Worm (Caenorhabditis elegans) whole organism, dauer: ENCODE results near the gene nmy-3.
"Not testable (repeated sequence)": the region's sequence is repeated elsewhere in the genome, so short reads cannot be mapped to it uniquely, and the experiment has no call there.

Source experiments
- unc-62 ChIP-seq: sonication (generic microtip); optimal IDR thresholded peaks from 2 replicates; lab custom pipeline; 2017; ENCODE audit warnings: missing biosample characterization, missing genetic modification reagents, missing genetic modification characterization

Gene nmy-3

ce11 chrIV:9262295-9262694 lies 12.0 kb upstream of the nmy-3 start:
- TF ChIP-seq unc-62 (GFP tag; lab: Kevin White, UChicago): no peak

- no peak for TF ChIP-seq unc-62 (GFP tag; lab: Kevin White, UChicago)
These were observed 10.4 kb upstream of the nmy-3 start, which contains the start of gene flh-1 for ce11 chrIV:9263812-9264320. Gene flh-1, minus strand, starts transcription at chrIV:9264270.

DNA sequence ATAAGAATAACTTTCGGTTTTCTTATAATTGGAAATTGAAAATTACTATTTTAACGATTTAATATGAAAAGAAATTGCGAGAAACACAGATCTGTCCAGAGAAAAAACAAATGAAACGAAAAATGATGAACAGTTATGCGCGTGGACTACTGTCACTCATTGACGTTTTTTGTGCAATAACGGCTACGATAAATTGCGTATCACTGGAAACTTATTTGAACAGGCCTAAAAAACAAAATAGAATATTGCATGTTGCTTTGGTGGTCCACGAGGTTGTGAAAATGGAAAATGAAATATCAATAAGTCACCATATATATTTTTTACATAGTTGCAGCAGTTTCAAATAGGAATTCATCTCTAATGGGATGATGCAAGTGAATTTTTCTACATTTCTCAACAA lies 9.8 kb upstream of the nmy-3 start:
- no peak for TF ChIP-seq unc-62 (GFP tag; lab: Kevin White, UChicago)

DNA sequence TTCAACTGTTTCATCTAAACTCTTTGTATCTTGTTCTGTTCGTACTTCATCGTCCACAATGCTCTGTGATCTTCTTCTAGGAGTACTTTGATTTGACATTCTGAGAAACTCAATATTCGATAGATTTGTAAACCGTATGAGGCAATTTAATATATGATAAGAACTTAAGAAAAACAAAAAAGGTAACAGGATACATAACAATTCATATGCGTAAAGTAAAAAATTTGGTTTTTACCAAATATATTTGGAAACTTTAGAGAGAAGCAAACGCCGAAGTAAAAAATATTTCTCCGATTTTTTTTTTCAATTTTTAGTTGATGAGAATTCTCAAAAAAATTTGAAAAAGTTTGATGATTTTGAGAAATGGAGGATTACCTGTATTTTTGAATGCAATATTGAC lies 7.8 kb upstream of the nmy-3 start, which contains the start of gene Y11D7A.19:
Gene Y11D7A.19 (minus strand): TSS at position 101 of the 400 bp plus-strand sequence.
- no peak for TF ChIP-seq unc-62 (GFP tag; lab: Kevin White, UChicago)

DNA sequence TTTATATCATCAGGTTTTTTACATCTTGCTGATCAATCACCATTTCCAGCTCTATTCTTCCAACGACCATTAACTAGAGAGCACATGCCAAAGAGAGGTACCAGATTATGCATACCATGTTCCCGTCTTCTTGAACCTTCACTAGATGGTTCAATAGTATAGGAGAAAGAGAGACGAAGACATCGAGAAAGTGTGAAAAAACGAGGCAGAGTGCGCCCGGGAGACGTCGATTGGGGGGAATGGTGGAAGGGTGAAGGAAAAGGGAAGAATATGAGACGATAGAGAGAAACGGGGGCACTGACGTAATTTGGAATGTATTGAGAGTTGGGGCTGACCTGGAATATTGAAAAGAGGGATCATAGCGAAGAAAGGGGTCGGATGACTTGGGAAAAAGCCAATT lies 6.7 kb upstream of the nmy-3 start:
- TF ChIP-seq unc-62 (GFP tag; lab: Kevin White, UChicago): no peak

ce11 chrIV:9268916-9269315 lies 5.4 kb upstream of the nmy-3 start:
- TF ChIP-seq unc-62 (GFP tag; lab: Kevin White, UChicago): no peak

DNA sequence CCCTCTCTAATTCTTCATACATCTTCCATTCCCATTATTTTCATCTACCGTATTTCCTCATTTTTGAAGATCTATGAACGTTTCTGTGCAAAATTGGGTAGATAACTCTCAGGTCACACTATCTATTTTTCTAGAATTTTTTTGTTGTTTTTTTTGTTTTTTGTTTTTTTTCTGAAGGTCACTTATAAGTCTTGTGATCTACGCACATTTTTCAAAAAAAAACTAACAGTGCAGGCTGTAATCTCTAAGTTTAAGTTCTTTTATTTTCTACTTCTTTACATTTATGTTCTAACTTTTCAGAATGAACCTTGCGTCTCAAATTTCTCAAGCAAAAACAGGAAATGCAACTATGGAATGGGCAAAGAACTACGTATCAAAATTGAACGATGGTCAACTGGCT lies 4.5 kb upstream of the nmy-3 start, which contains the start of gene flh-3:
Gene flh-3 (plus strand): TSS at position 301 of the 400 bp plus-strand sequence.
- TF ChIP-seq unc-62 (GFP tag; lab: Kevin White, UChicago): no peak

DNA sequence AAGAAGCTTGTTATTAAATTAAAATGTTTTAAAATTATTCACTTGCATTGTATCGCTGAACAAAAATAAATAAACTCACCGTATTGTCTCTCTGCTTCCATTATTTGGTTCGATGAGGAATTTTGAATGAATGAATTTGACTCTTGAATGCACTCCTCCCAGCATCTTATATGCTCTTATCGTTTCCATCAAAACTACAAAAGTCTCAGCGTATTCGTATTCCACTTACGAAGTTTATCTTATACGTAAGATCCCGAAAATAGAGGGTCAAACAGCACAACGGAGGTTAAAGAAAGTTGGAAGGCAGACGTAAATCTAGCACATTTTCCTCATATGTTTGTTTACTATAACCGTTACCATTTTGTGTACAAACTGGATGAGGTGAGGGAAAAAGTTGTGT lies 12.0 kb downstream of the nmy-3 start, which contains the start of gene nhr-267:
Gene nhr-267 (minus strand): TSS at position 101 of the 400 bp plus-strand sequence.
- TF ChIP-seq unc-62 (GFP tag; lab: Kevin White, UChicago): not testable (repeated sequence)

DNA sequence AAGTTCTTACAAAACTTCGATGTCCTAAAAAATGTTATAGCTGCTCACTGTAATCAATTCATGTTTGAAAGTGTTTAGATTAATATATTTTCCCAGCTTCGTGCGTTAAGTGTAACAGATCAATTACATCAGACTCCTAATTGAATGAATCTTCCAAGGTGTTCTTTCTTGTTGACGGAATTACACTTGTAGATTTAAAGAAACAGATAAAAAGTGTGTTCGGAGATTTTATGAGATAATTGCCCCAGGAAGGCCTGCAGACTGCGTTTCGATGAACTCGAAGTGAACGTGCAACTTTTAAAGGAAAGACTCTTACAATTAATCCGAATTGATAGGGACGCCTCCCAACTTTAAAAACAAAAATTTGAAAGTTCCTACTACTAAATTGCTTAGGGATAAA lies 15.4 kb downstream of the nmy-3 start:
- no peak for TF ChIP-seq unc-62 (GFP tag; lab: Kevin White, UChicago)

DNA sequence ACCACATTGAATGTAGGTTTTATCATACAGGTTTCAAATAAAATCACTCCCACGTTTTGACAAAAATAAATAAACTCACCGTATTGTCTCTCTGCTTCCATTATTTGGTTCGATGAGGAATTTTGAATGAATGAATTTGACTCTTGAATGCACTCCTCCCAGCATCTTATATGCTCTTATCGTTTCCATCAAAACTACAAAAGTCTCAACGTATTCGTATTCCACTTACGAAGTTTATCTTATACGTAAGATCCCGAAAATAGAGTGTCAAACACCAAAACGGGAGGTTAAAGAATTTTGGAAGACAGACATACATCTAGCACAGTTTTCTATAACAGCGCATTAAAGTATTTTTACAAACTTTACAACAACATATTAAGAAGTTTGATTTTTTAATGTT lies 19.5 kb downstream of the nmy-3 start, which contains the start of gene nhr-264:
Gene nhr-264 (minus strand): TSS at position 101 of the 400 bp plus-strand sequence.
- not testable (repeated sequence) for TF ChIP-seq unc-62 (GFP tag; lab: Kevin White, UChicago)

DNA sequence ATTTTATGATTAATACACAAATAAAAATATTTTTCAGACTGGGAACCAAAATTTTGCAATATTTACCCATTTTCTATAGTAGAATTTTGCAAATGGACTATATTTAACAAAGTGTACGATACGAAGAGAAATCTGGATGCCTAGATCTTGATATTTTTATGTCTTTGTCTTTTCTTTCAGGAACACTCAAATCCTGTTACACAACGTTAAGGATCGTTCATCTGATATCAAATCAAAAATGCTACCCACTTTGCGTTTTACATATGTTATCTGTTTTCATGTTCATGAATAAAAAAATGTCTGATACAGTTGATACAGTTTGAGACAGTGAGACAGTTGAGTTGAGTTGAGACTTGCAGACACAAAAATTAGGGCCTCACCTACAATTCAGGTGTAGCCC lies 22.0 kb downstream of the nmy-3 start, which contains the start of gene F49C12.1:
Gene F49C12.1 (minus strand): TSS at position 70 of the 400 bp plus-strand sequence.
- no peak for TF ChIP-seq unc-62 (GFP tag; lab: Kevin White, UChicago)

ce11 chrIV:9299145-9299544 lies 24.9 kb downstream of the nmy-3 start, which contains the start of gene F49C12.2:
Gene F49C12.2, minus strand, starts transcription at chrIV:9299245.
- TF ChIP-seq unc-62 (GFP tag; lab: Kevin White, UChicago): no peak

DNA sequence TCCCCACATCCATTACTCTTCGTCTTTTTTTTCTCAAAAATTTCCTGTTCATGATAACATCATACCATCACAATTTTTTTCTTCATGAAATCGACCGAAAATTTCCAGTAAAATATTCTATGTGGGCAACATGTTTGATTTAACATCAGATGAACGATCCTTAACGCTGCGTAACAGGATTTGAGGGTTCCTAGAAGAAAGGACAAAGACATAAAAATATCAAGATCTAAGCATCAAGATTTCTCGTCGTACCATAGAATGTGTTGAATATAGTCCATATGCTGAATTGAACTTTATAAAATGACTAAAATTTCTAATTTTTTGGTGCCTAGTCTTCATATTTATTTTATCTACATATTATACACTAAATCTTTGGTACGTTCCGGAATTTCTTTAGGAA lies 25.8 kb downstream of the nmy-3 start, which contains the start of gene F49C12.3:
Gene F49C12.3 (plus strand): TSS at position 301 of the 400 bp plus-strand sequence.
- no peak for TF ChIP-seq unc-62 (GFP tag; lab: Kevin White, UChicago)

DNA sequence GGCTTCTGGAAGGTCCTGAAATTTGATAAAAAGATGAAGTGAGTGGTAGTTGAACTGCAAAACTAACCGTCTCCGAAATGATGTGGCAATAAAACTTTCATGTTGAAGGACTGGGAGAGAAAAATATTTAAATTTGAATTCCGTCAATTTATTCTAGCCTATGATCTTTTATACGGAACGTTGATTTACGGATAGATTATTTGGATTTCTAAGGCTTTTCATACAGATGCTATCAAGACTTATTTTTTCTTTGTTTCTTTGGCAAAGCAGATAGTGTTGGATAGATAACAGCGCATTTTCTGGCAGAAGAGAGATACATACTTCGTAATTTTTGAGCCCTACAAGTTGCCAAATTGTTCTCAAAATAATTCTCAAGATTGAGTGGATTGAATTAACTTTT lies 29.7 kb downstream of the nmy-3 start, which contains the start of gene F49C12.4:
Gene F49C12.4 (minus strand): TSS at position 101 of the 400 bp plus-strand sequence.
- TF ChIP-seq unc-62 (GFP tag; lab: Kevin White, UChicago): no peak

DNA sequence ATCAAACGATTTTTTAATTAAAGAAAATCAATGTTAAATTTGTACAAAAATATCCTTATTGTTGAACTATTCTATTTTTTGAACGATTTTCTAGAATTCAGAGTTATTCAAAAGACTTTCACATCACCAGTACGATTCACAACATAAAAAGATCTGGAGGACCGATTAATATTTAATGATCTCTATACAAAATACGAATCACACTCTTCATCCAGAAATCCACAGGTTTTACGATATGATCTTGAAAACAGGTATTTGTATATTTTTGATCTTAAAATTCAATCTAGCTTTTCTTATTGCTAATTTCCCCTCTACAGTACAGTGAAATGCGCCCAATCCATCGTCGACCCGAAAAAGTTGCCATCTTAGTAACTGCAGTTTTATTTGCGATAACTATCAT lies 30.3 kb downstream of the nmy-3 start, which contains the start of gene F49C12.5:
Gene F49C12.5 (plus strand): TSS at position 301 of the 400 bp plus-strand sequence.
- no peak for TF ChIP-seq unc-62 (GFP tag; lab: Kevin White, UChicago)

- TF ChIP-seq unc-62 (GFP tag; lab: Kevin White, UChicago): no peak
These were observed 34.7 kb downstream of the nmy-3 start, which contains the start of gene F49C12.6 for ce11 chrIV:9308975-9309374. Gene F49C12.6, minus strand, starts transcription at chrIV:9309075.
